Fruit fly (Drosophila melanogaster) whole organism, embryonic: ENCODE data around the gene lgs.

Source experiments
- Aef1 ChIP-seq: fragments of 200-800 bp; sonication (Bioruptor generic); IDR thresholded peaks from 3 replicates; pipeline ENCODE4 v1.3.6; 2022; ENCODE audit warnings: missing biosample characterization, missing genetic modification characterization
- B-H1 ChIP-seq: fragments of 200-800 bp; sonication (Bioruptor generic); IDR thresholded peaks from 3 replicates; pipeline ENCODE4 v1.3.6; 2022; ENCODE audit warnings: missing biosample characterization, missing genetic modification characterization
- CG12219 ChIP-seq: fragments of 200-800 bp; sonication (Bioruptor generic); optimal IDR thresholded peaks from 3 replicates; lab custom pipeline; 2018; ENCODE audit warnings: missing biosample characterization, mild to moderate bottlenecking, missing genetic modification characterization
- CG12942 ChIP-seq: fragments of 200-800 bp; sonication (Bioruptor generic); optimal IDR thresholded peaks from 3 replicates; lab custom pipeline; 2016; ENCODE audit warnings: missing biosample characterization, missing genetic modification characterization
- CG1529 ChIP-seq: fragments of 200-800 bp; sonication (Bioruptor generic); optimal IDR thresholded peaks from 3 replicates; lab custom pipeline; 2018; ENCODE audit warnings: missing biosample characterization, missing genetic modification characterization
- CG17385 ChIP-seq: fragments of 200-800 bp; sonication (Bioruptor generic); optimal IDR thresholded peaks from 3 replicates; lab custom pipeline; 2018; ENCODE audit warnings: missing biosample characterization, mild to moderate bottlenecking, missing genetic modification characterization
- CG2120 ChIP-seq: fragments of 200-800 bp; sonication (Bioruptor generic); optimal IDR thresholded peaks from 3 replicates; lab custom pipeline; 2016; ENCODE audit warnings: missing biosample characterization, missing genetic modification characterization
- CG43689 ChIP-seq: fragments of 200-800 bp; sonication (Bioruptor generic); IDR thresholded peaks from 2 replicates; pipeline ENCODE4 v1.3.6; 2022; ENCODE audit warnings: missing biosample characterization, missing genetic modification characterization
- CG6683 ChIP-seq: fragments of 200-800 bp; sonication (Bioruptor generic); optimal IDR thresholded peaks from 2 replicates; lab custom pipeline; 2017; ENCODE audit warnings: missing biosample characterization, mild to moderate bottlenecking, missing genetic modification characterization, missing genetic modification reagents
- CG6791 ChIP-seq: fragments of 200-800 bp; sonication (Bioruptor generic); IDR thresholded peaks from 3 replicates; pipeline ENCODE4 v1.3.6; 2022; ENCODE audit warnings: missing biosample characterization, missing genetic modification characterization; ENCODE audit not compliant: partially characterized antibody
- CG6854 ChIP-seq: fragments of 200-800 bp; sonication (Bioruptor generic); optimal IDR thresholded peaks from 3 replicates; lab custom pipeline; 2017; ENCODE audit warnings: missing biosample characterization, mild to moderate bottlenecking, missing genetic modification characterization
- CG7786 ChIP-seq: fragments of 200-800 bp; sonication (Bioruptor generic); optimal IDR thresholded peaks from 2 replicates; lab custom pipeline; 2016; ENCODE audit warnings: missing biosample characterization, missing genetic modification characterization
- CG8478 ChIP-seq: fragments of >200 bp; optimal IDR thresholded peaks from 2 replicates; lab custom pipeline; 2018
- CG8924 ChIP-seq: fragments of 200-800 bp; optimal IDR thresholded peaks from 3 replicates; lab custom pipeline; 2019; ENCODE audit warnings: missing biosample characterization, mild to moderate bottlenecking, missing genetic modification characterization, moderate library complexity
- CG9437 ChIP-seq: fragments of 200-800 bp; sonication (Bioruptor generic); optimal IDR thresholded peaks from 2 replicates; lab custom pipeline; 2018; ENCODE audit warnings: missing biosample characterization, mild to moderate bottlenecking, missing genetic modification characterization
- CG9609 ChIP-seq: fragments of 200-800 bp; sonication (Bioruptor generic); optimal IDR thresholded peaks from 3 replicates; lab custom pipeline; 2016; ENCODE audit warnings: missing biosample characterization, missing genetic modification characterization
- D ChIP-seq, 2 experiments: fragments of 200-800 bp in 1 of 2; fragments of >200 bp in 1 of 2; sonication (Bioruptor generic) in 1 of 2; optimal IDR thresholded peaks; 2 replicates in 1 of 2; 3 replicates in 1 of 2; lab custom pipeline; 2017; ENCODE audit warnings: mild to moderate bottlenecking in 1 of 2, missing biosample characterization in 1 of 2, missing genetic modification characterization in 1 of 2, missing genetic modification reagents in 1 of 2
- D19B ChIP-seq: fragments of 200-800 bp; sonication (Bioruptor generic); optimal IDR thresholded peaks from 2 replicates; lab custom pipeline; 2017; ENCODE audit warnings: missing biosample characterization, mild to moderate bottlenecking, missing genetic modification characterization
- Eip74EF ChIP-seq, 2 experiments: fragments of 200-800 bp in 1 of 2; fragments of >200 bp in 1 of 2; sonication (Bioruptor generic) in 1 of 2; optimal IDR thresholded peaks; 2 replicates each; lab custom pipeline; 2017 to 2019; ENCODE audit warnings: missing biosample characterization in 2 of 2, missing genetic modification characterization in 2 of 2, mild to moderate bottlenecking in 1 of 2, moderate library complexity in 1 of 2
- Fer3 ChIP-seq: fragments of 200-800 bp; sonication (Bioruptor generic); optimal IDR thresholded peaks from 2 replicates; lab custom pipeline; 2018; ENCODE audit warnings: missing biosample characterization, mild to moderate bottlenecking, missing genetic modification characterization, moderate library complexity
- H2.0 ChIP-seq: fragments of 200-800 bp; sonication (Bioruptor generic); IDR thresholded peaks from 2 replicates; pipeline ENCODE4 v1.3.6; 2022; ENCODE audit warnings: missing biosample characterization, missing genetic modification characterization
- HLH54F ChIP-seq: fragments of 200-800 bp; sonication (Bioruptor generic); optimal IDR thresholded peaks from 3 replicates; lab custom pipeline; 2016; ENCODE audit warnings: missing biosample characterization, missing genetic modification characterization
- Hey ChIP-seq: fragments of 200-800 bp; sonication (Bioruptor generic); optimal IDR thresholded peaks from 3 replicates; lab custom pipeline; 2018; ENCODE audit warnings: missing biosample characterization, mild to moderate bottlenecking, missing genetic modification characterization
- HmgD ChIP-seq: fragments of 200-800 bp; sonication (Bioruptor generic); optimal IDR thresholded peaks from 3 replicates; lab custom pipeline; 2016; ENCODE audit warnings: missing biosample characterization, missing genetic modification characterization
- Hr3 ChIP-seq: fragments of 200-800 bp; sonication (Bioruptor generic); optimal IDR thresholded peaks from 3 replicates; lab custom pipeline; 2016; ENCODE audit warnings: missing biosample characterization, missing genetic modification characterization
- Hr51 ChIP-seq, 2 experiments: fragments of 200-800 bp; sonication (Bioruptor generic); optimal IDR thresholded peaks; 2 replicates in 1 of 2; 3 replicates in 1 of 2; lab custom pipeline; 2016 to 2018; ENCODE audit warnings: missing biosample characterization in 2 of 2, missing genetic modification characterization in 2 of 2, mild to moderate bottlenecking in 1 of 2, moderate library complexity in 1 of 2
- Myb ChIP-seq: fragments of 200-800 bp; sonication (Bioruptor generic); optimal IDR thresholded peaks from 2 replicates; lab custom pipeline; 2016; ENCODE audit warnings: missing biosample characterization, missing genetic modification characterization
- Nf-YC ChIP-seq: fragments of 200-800 bp; optimal IDR thresholded peaks from 3 replicates; lab custom pipeline; 2019; ENCODE audit warnings: missing biosample characterization, mild to moderate bottlenecking, missing genetic modification characterization, moderate library complexity
- Scr ChIP-seq: fragments of 200-800 bp; sonication (Bioruptor generic); IDR thresholded peaks from 2 replicates; pipeline ENCODE4 v1.3.6; 2022; ENCODE audit warnings: missing biosample characterization, missing genetic modification characterization; ENCODE audit not compliant: partially characterized antibody
- Side ChIP-seq: fragments of 200-800 bp; sonication (Bioruptor generic); optimal IDR thresholded peaks from 2 replicates; lab custom pipeline; 2016; ENCODE audit warnings: missing biosample characterization, missing genetic modification characterization
- Trl ChIP-seq, 3 experiments: fragments of >200 bp in 2 of 3; fragments of 200-800 bp in 1 of 3; sonication (Bioruptor generic) in 1 of 3; optimal IDR thresholded peaks; 2 replicates in 1 of 3; 3 replicates in 2 of 3; lab custom pipeline; 2016 to 2017; ENCODE audit warnings: missing biosample characterization in 1 of 3, missing genetic modification characterization in 1 of 3
- ab ChIP-seq: fragments of 200-800 bp; sonication (Bioruptor generic); optimal IDR thresholded peaks from 2 replicates; lab custom pipeline; 2016; ENCODE audit warnings: missing biosample characterization, missing genetic modification characterization
- amos ChIP-seq: fragments of 200-800 bp; sonication (Bioruptor generic); IDR thresholded peaks from 2 replicates; pipeline ENCODE4 v1.3.6; 2022; ENCODE audit warnings: missing biosample characterization, missing genetic modification characterization; ENCODE audit not compliant: partially characterized antibody
- bcd ChIP-seq: fragments of 200-800 bp; sonication (Bioruptor generic); optimal IDR thresholded peaks from 2 replicates; lab custom pipeline; 2017; ENCODE audit warnings: missing biosample characterization, mild to moderate bottlenecking, missing genetic modification characterization
- chif ChIP-seq, 2 experiments: fragments of 200-800 bp; sonication (Bioruptor generic); optimal IDR thresholded peaks; 3 replicates each; lab custom pipeline; 2016; ENCODE audit warnings: missing biosample characterization in 2 of 2, missing genetic modification characterization in 2 of 2
- crol ChIP-seq: fragments of 200-800 bp; sonication (Bioruptor generic); IDR thresholded peaks from 2 replicates; pipeline ENCODE4 v1.3.6; 2022; ENCODE audit warnings: missing biosample characterization, missing genetic modification characterization
- danr ChIP-seq: fragments of 200-800 bp; sonication (Bioruptor generic); IDR thresholded peaks from 2 replicates; pipeline ENCODE4 v1.3.6; 2022; ENCODE audit warnings: missing biosample characterization, missing genetic modification characterization
- fd3F ChIP-seq: fragments of 200-800 bp; sonication (Bioruptor generic); optimal IDR thresholded peaks from 2 replicates; lab custom pipeline; 2018; ENCODE audit warnings: missing biosample characterization, mild to moderate bottlenecking, missing genetic modification characterization, moderate library complexity
- gce ChIP-seq: fragments of 200-800 bp; sonication (Bioruptor generic); IDR thresholded peaks from 3 replicates; pipeline ENCODE4 v1.3.6; 2022; ENCODE audit warnings: missing biosample characterization, missing genetic modification characterization
- gem ChIP-seq: fragments of 200-800 bp; sonication (Bioruptor generic); optimal IDR thresholded peaks from 2 replicates; lab custom pipeline; 2019; ENCODE audit warnings: missing biosample characterization, mild to moderate bottlenecking, missing genetic modification characterization, moderate library complexity
- ham ChIP-seq: fragments of 200-800 bp; sonication (Bioruptor generic); IDR thresholded peaks from 2 replicates; pipeline ENCODE4 v1.3.6; 2022; ENCODE audit warnings: missing biosample characterization, missing genetic modification characterization
- kah ChIP-seq: fragments of 200-800 bp; sonication (Bioruptor generic); optimal IDR thresholded peaks from 2 replicates; lab custom pipeline; 2018; ENCODE audit warnings: missing biosample characterization, mild to moderate bottlenecking, missing genetic modification characterization
- nerfin-1 ChIP-seq: fragments of 200-800 bp; sonication (Bioruptor generic); optimal IDR thresholded peaks from 3 replicates; lab custom pipeline; 2019; ENCODE audit warnings: missing biosample characterization, mild to moderate bottlenecking, missing genetic modification characterization, moderate library complexity
- pb ChIP-seq: fragments of 200-800 bp; sonication (Bioruptor generic); optimal IDR thresholded peaks from 3 replicates; lab custom pipeline; 2016; ENCODE audit warnings: missing biosample characterization, missing genetic modification characterization
- pfk ChIP-seq: fragments of 200-800 bp; sonication (Bioruptor generic); optimal IDR thresholded peaks from 2 replicates; lab custom pipeline; 2018; ENCODE audit warnings: missing biosample characterization, mild to moderate bottlenecking, missing genetic modification characterization, moderate library complexity
- tna ChIP-seq: fragments of 200-800 bp; sonication (Bioruptor generic); IDR thresholded peaks from 2 replicates; pipeline ENCODE4 v1.3.6; 2022; ENCODE audit warnings: missing biosample characterization, missing genetic modification characterization; ENCODE audit not compliant: partially characterized antibody
- tup ChIP-seq: fragments of 200-800 bp; sonication (Bioruptor generic); optimal IDR thresholded peaks from 2 replicates; lab custom pipeline; 2016; ENCODE audit warnings: missing biosample characterization, mild to moderate bottlenecking, missing genetic modification characterization, moderate library complexity
- vnd ChIP-seq: fragments of 200-800 bp; sonication (Bioruptor generic); IDR thresholded peaks from 3 replicates; pipeline ENCODE4 v1.3.6; 2022; ENCODE audit warnings: missing biosample characterization, missing genetic modification characterization; ENCODE audit not compliant: partially characterized antibody
- wor ChIP-seq: fragments of 200-800 bp; sonication (Bioruptor generic); IDR thresholded peaks from 2 replicates; pipeline ENCODE4 v1.3.6; 2022; ENCODE audit warnings: missing biosample characterization, missing genetic modification characterization
- zen ChIP-seq: fragments of 200-800 bp; sonication (Bioruptor generic); optimal IDR thresholded peaks from 3 replicates; lab custom pipeline; 2018; ENCODE audit warnings: missing biosample characterization, mild to moderate bottlenecking, missing genetic modification characterization, moderate library complexity

The lgs gene

DNA sequence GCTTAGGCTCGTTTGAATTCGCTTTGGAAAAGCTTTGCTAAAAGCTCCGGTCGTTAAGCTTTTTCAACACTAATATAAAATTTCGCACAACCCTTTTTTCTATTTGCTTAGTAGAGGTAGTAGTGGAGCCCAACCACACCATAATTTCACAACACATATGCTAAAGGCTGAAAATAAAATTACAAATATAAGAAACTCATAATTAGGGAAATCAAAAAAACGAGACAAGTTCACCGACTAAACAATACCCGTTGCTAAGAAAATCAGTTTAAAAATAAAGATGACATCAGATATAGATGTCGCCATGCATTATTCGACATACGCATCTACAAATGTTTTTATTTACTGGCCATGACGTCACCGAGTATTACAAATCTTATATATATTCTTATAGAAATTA is 27.4 kb downstream of the lgs start (continued):
- TF ChIP-seq CG43689, result no peak
- TF ChIP-seq Nf-YC (tag; lab: Kevin White, UChicago), result peak; percentile 49
- TF ChIP-seq Aef1 (GFP tag; lab: Robert Waterston, UW), result no peak
- TF ChIP-seq D (optimal IDR thresholded peaks at IDR 0.05; lab: Kevin White, UChicago), result no peak
- TF ChIP-seq D (GFP tag; optimal IDR thresholded peaks at IDR 0.05; lab: Kevin White, UChicago), result no peak
- no peak for TF ChIP-seq Hr3 (GFP tag; lab: Kevin White, UChicago)
- no peak for TF ChIP-seq CG17385 (GFP tag; lab: Kevin White, UChicago)
- no peak for TF ChIP-seq tna (GFP tag; lab: Robert Waterston, UW)
- TF ChIP-seq CG9437 (GFP tag; lab: Kevin White, UChicago), result no peak
- TF ChIP-seq tup (GFP tag; lab: Kevin White, UChicago), result no peak
- TF ChIP-seq CG7786, result no peak
- no peak for TF ChIP-seq CG12942 (GFP tag; lab: Kevin White, UChicago)
- TF ChIP-seq chif (GFP tag; optimal IDR thresholded peaks at IDR 0.05; lab: Kevin White, UChicago), result no peak
- TF ChIP-seq CG8478 (lab: Kevin White, UChicago), result no peak
- TF ChIP-seq Myb (GFP tag; lab: Kevin White, UChicago), result peak; percentile 74
- no peak for TF ChIP-seq Trl (optimal IDR thresholded peaks at IDR 0.05; lab: Kevin White, UChicago)
- no peak for TF ChIP-seq Trl (GFP tag; optimal IDR thresholded peaks at IDR 0.05; lab: Kevin White, UChicago)
- no peak for TF ChIP-seq crol (GFP tag; lab: Robert Waterston, UW)
- no peak for TF ChIP-seq CG9609 (GFP tag; lab: Kevin White, UChicago)
- no peak for TF ChIP-seq CG8924 (tag; lab: Kevin White, UChicago)
- no peak for TF ChIP-seq bcd (GFP tag; lab: Kevin White, UChicago)
- no peak for TF ChIP-seq zen (tag; lab: Kevin White, UChicago)
- no peak for TF ChIP-seq Fer3 (tag; lab: Kevin White, UChicago)
- no peak for TF ChIP-seq nerfin-1
- TF ChIP-seq D19B (GFP tag; lab: Kevin White, UChicago), result no peak
- TF ChIP-seq danr (GFP tag; lab: Robert Waterston, UW), result no peak
- no peak for TF ChIP-seq ham (GFP tag; lab: Robert Waterston, UW)
- TF ChIP-seq Eip74EF (GFP tag; optimal IDR thresholded peaks at IDR 0.05; lab: Kevin White, UChicago), result no peak
- TF ChIP-seq CG12219 (GFP tag; lab: Kevin White, UChicago), result no peak
- TF ChIP-seq pfk, result no peak
- TF ChIP-seq CG6683 (GFP tag; lab: Kevin White, UChicago), result no peak
- TF ChIP-seq HLH54F (GFP tag; lab: Kevin White, UChicago), result no peak
- TF ChIP-seq kah (GFP tag; lab: Kevin White, UChicago), result no peak
- no peak for TF ChIP-seq B-H1 (GFP tag; lab: Robert Waterston, UW)
- TF ChIP-seq CG6854 (GFP tag; lab: Kevin White, UChicago), result no peak
- TF ChIP-seq CG1529 (GFP tag; lab: Kevin White, UChicago), result no peak
- no peak for TF ChIP-seq Scr
- TF ChIP-seq wor (GFP tag; lab: Robert Waterston, UW), result no peak
- TF ChIP-seq HmgD (GFP tag; lab: Kevin White, UChicago), result no peak
- TF ChIP-seq pb (GFP tag; lab: Kevin White, UChicago), result no peak
- no peak for TF ChIP-seq Hr51 (GFP tag; optimal IDR thresholded peaks at IDR 0.05; lab: Kevin White, UChicago)
- peak; percentile 11 for TF ChIP-seq gem (tag; lab: Kevin White, UChicago)
- no peak for TF ChIP-seq ab (GFP tag; lab: Kevin White, UChicago)
- peak; percentile 47 for TF ChIP-seq amos (GFP tag; lab: Robert Waterston, UW)
- no peak for TF ChIP-seq vnd (GFP tag; lab: Robert Waterston, UW)
- TF ChIP-seq CG2120 (GFP tag; lab: Kevin White, UChicago), result peak; percentile 5
- no peak for TF ChIP-seq gce (GFP tag; lab: Robert Waterston, UW)
- TF ChIP-seq fd3F, result no peak
- no peak for TF ChIP-seq Hey (tag; lab: Kevin White, UChicago)
- no peak for TF ChIP-seq CG6791 (GFP tag; lab: Robert Waterston, UW)
- no peak for TF ChIP-seq Side (GFP tag; lab: Kevin White, UChicago)
- no peak for TF ChIP-seq H2.0 (GFP tag; lab: Robert Waterston, UW)
